Worm (Caenorhabditis elegans): ENCODE measurements around the gene ntp-1.

ntp-1 gene

DNA sequence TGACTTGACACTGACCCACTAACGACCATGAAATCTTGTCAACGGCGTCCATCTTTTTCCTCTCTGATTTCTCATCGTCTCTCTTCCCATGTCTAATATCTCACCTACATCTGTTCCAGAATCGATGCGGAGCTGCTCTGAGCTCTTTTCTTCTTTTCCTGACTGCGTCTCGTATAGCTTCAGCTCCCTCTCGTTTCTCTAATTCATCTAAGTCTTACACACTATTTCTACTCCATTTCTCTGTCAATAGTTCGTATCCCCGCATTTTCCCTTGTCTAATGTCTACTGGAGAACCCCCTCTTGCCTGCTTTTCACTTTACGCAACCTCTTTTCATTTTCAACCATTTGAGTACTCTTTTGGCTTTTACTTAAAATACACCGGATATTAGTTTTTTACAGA is 23.2 kb upstream of the ntp-1 start, which contains the start of gene ric-3 (continued):
- TF ChIP-seq egl-27 (tag; optimal IDR thresholded peaks at IDR 0.05) (no peak), zag-1 (tag; optimal IDR thresholded peaks at IDR 0.05) (peak; percentile 23), sox-4 (tag; optimal IDR thresholded peaks at IDR 0.05) (no peak), dsc-1 (tag; optimal IDR thresholded peaks at IDR 0.05) (peak; percentile 81), lsy-2 (tag; optimal IDR thresholded peaks at IDR 0.05) (peak; percentile 57 to 76), nhr-85 (tag) (peak; percentile 49), dpl-1 (GFP tag; optimal IDR thresholded peaks at IDR 0.05) (peak; percentile 7 to 41 (median 31)), lin-15B (tag; optimal IDR thresholded peaks at IDR 0.05) (no peak), C16A3.4 (tag; optimal IDR thresholded peaks at IDR 0.05) (peak; percentile 5), snpc-4 (tag; optimal IDR thresholded peaks at IDR 0.05) (peak; percentile 23), ceh-8 (GFP tag; optimal IDR thresholded peaks at IDR 0.05) (no peak), pax-3 (tag; optimal IDR thresholded peaks at IDR 0.05) (peak; percentile 42), unc-130 (tag; optimal IDR thresholded peaks at IDR 0.05) (no peak), C04F5.9 (tag; optimal IDR thresholded peaks at IDR 0.05) (no peak), egl-13 (tag; optimal IDR thresholded peaks at IDR 0.05) (peak; percentile 71), nhr-84 (tag; optimal IDR thresholded peaks at IDR 0.05) (no peak), aha-1 (tag; optimal IDR thresholded peaks at IDR 0.05) (no peak), mef-2 (tag; optimal IDR thresholded peaks at IDR 0.05) (peak; percentile 22), alr-1 (tag; optimal IDR thresholded peaks at IDR 0.05; ENCODE audit: borderline replicate concordance) (no peak), efl-1 (optimal IDR thresholded peaks at IDR 0.05) (peak; percentile 68 to 78), efl-1 (GFP tag; optimal IDR thresholded peaks at IDR 0.05 in 1 of 2) (peak; percentile 32 to 95), ces-1 (GFP tag; optimal IDR thresholded peaks at IDR 0.05) (no peak), unc-30 (tag; optimal IDR thresholded peaks at IDR 0.05) (no peak), ets-5 (GFP tag; IDR thresholded peaks at IDR 0.05) (no peak), mep-1 (tag; optimal IDR thresholded peaks at IDR 0.05) (peak; percentile 84), irx-1 (tag; optimal IDR thresholded peaks at IDR 0.05) (peak; percentile 48), nhr-77 (tag; optimal IDR thresholded peaks at IDR 0.05) (peak; percentile 30), aly-2 (tag; optimal IDR thresholded peaks at IDR 0.05) (peak; percentile 57), unc-86 (tag; optimal IDR thresholded peaks at IDR 0.05) (peak; percentile 76), nhr-11 (tag; optimal IDR thresholded peaks at IDR 0.05) (no peak), fkh-10 (GFP tag; optimal IDR thresholded peaks at IDR 0.05) (peak; percentile 47), lin-13 (GFP tag; optimal IDR thresholded peaks at IDR 0.05) (no peak), isw-1 (GFP tag; IDR thresholded peaks at IDR 0.05) (peak; percentile 56; the same call in 1 of the 2 replicates), fkh-8 (tag; optimal IDR thresholded peaks at IDR 0.05) (peak; percentile 84), elt-3 (tag; optimal IDR thresholded peaks at IDR 0.05) (no peak), unc-62 (GFP tag; optimal IDR thresholded peaks at IDR 0.05) (no peak), pag-3 (tag; optimal IDR thresholded peaks at IDR 0.05; ENCODE audit: borderline replicate concordance, insufficient read depth) (no peak), hpl-2 (GFP tag; optimal IDR thresholded peaks at IDR 0.05) (no peak), fos-1 (tag; optimal IDR thresholded peaks at IDR 0.05) (peak; percentile 52), nhr-71 (tag; optimal IDR thresholded peaks at IDR 0.05) (peak; percentile 87), nhr-19 (GFP tag; conservative IDR thresholded peaks at IDR 0.05) (peak; percentile 63)

DNA sequence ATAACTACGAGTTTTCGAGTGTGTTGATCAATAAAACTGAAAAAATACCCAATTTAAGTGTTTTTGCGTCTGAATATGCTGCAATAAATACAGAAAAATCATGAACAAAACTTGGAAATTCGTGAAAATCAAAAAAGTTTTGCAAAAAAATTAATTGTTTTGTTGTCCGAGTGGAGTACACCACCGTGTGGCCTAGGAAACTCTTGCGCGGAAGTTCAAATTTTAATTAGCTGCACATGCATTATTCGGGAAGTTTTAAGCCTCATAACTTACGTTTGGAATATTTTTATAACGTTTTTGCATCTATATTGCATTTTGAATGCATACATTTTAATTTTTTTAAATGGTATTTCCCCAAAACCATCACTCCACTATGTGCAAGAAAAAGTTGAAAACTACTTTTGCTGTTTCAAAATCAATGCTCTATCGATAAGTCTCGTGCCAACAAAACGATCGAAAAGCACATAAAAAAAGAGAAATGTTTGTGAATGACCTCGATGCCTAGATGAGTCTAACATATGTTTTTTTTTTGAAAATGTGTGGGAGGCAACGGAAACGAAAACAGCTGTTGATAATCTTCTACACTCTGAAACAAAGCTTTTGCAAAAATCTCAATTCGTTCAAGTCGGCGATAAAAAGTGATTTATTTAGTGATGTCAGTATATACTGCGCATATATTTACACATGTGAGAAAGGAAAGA is 21.9 kb upstream of the ntp-1 start:
- TF ChIP-seq nhr-19 (GFP tag; conservative IDR thresholded peaks at IDR 0.05) (peak; percentile 44), pag-3 (tag; optimal IDR thresholded peaks at IDR 0.05; ENCODE audit: borderline replicate concordance, insufficient read depth) (no peak), lir-3 (tag; optimal IDR thresholded peaks at IDR 0.05; ENCODE audit: poor library complexity) (peak; percentile 73), tbx-2 (tag; optimal IDR thresholded peaks at IDR 0.05) (peak; percentile 51), elt-2 (tag; optimal IDR thresholded peaks at IDR 0.05) (peak; percentile 22), sox-4 (tag; optimal IDR thresholded peaks at IDR 0.05) (peak; percentile 64), nhr-85 (tag) (peak; percentile 91), swsn-7 (tag; optimal IDR thresholded peaks at IDR 0.05) (peak; percentile 53), lsy-2 (tag; optimal IDR thresholded peaks at IDR 0.05) (peak; percentile 10 to 53), elt-3 (tag; optimal IDR thresholded peaks at IDR 0.05) (peak in 1 of 6 experiments; percentile 2), aha-1 (tag; optimal IDR thresholded peaks at IDR 0.05) (no peak), nhr-71 (tag; optimal IDR thresholded peaks at IDR 0.05) (peak; percentile 56), lin-14 (GFP tag; optimal IDR thresholded peaks at IDR 0.05) (peak; percentile 54), nhr-90 (tag; optimal IDR thresholded peaks at IDR 0.05; ENCODE audit: poor library complexity) (peak; percentile 79), skn-1 (tag; optimal IDR thresholded peaks at IDR 0.05) (peak; percentile 5), pqm-1 (tag; optimal IDR thresholded peaks at IDR 0.05) (no peak), snpc-4 (tag; optimal IDR thresholded peaks at IDR 0.05) (no peak), mab-9 (GFP tag; IDR thresholded peaks at IDR 0.05) (no peak; the same call in 1 of the 2 replicates), zip-4 (GFP tag; optimal IDR thresholded peaks at IDR 0.05) (no peak), isw-1 (GFP tag; IDR thresholded peaks at IDR 0.05) (peak; percentile 5; the same call in 1 of the 2 replicates), unc-30 (tag; optimal IDR thresholded peaks at IDR 0.05) (no peak), egl-13 (tag; optimal IDR thresholded peaks at IDR 0.05) (peak; percentile 35)
